Fruit fly (Drosophila melanogaster) S2 (cell line): ENCODE results near the gene xit.

Source experiments
- CG8478 ChIP-seq: fragments of >200 bp; optimal IDR thresholded peaks from 2 replicates; lab custom pipeline; 2018
- CTCF ChIP-seq, 2 experiments: fragments of >200 bp; optimal IDR thresholded peaks; 2 replicates each; lab custom pipeline; 2018

- TF ChIP-seq CG8478 (no peak), CTCF (optimal IDR thresholded peaks at IDR 0.05; lab: Kevin White, UChicago) (no peak)
These were observed 39.1 kb downstream of the xit start for dm6 chrX:6859756-6860412.
